Fruit fly (Drosophila melanogaster) whole organism, prepupa: ENCODE data around the gene ATbp.
A peak's percentile ranks its signal among the peaks of the same experiment; 100 is the strongest.

ENCODE experiments used
- Blimp-1 ChIP-seq: fragments of 200-800 bp; sonication (Bioruptor generic); optimal IDR thresholded peaks from 3 replicates; lab custom pipeline; 2017; ENCODE audit warnings: missing biosample characterization, missing genetic modification characterization, mild to moderate bottlenecking, moderate library complexity, missing genetic modification reagents
- CG10631 ChIP-seq: fragments of 200-800 bp; sonication (Bioruptor generic); optimal IDR thresholded peaks from 2 replicates; lab custom pipeline; 2016; ENCODE audit warnings: missing biosample characterization, missing genetic modification characterization
- CG10669 ChIP-seq: fragments of 200-800 bp; sonication (Bioruptor generic); optimal IDR thresholded peaks from 3 replicates; lab custom pipeline; 2018; ENCODE audit warnings: missing biosample characterization, mild to moderate bottlenecking, missing genetic modification characterization, moderate library complexity
- CG11294 ChIP-seq: fragments of 200-800 bp; sonication (Bioruptor generic); IDR thresholded peaks from 2 replicates; pipeline ENCODE4 v1.3.6; 2022; ENCODE audit warnings: missing biosample characterization, missing genetic modification characterization
- CG11762 ChIP-seq: fragments of 200-800 bp; sonication (Bioruptor generic); optimal IDR thresholded peaks from 3 replicates; lab custom pipeline; 2016; ENCODE audit warnings: missing biosample characterization, missing genetic modification characterization; ENCODE audit not compliant: insufficient read depth
- CG11902 ChIP-seq: fragments of 200-800 bp; sonication (Bioruptor generic); optimal IDR thresholded peaks from 3 replicates; lab custom pipeline; 2016; ENCODE audit warnings: missing biosample characterization, missing genetic modification characterization
- CG15336 ChIP-seq: fragments of 200-800 bp; sonication (Bioruptor generic); IDR thresholded peaks from 2 replicates; pipeline ENCODE4 v1.3.6; 2022; ENCODE audit warnings: missing biosample characterization, missing genetic modification characterization
- CG16779 ChIP-seq: fragments of 200-800 bp; sonication (Bioruptor generic); optimal IDR thresholded peaks from 3 replicates; lab custom pipeline; 2017; ENCODE audit warnings: missing biosample characterization, mild to moderate bottlenecking, missing genetic modification characterization
- CG31627 ChIP-seq: fragments of 200-800 bp; sonication (Bioruptor generic); optimal IDR thresholded peaks from 3 replicates; lab custom pipeline; 2016; ENCODE audit warnings: missing biosample characterization, missing genetic modification characterization
- CG32006 ChIP-seq: fragments of 200-800 bp; sonication (Bioruptor generic); optimal IDR thresholded peaks from 3 replicates; lab custom pipeline; 2017; ENCODE audit warnings: missing biosample characterization, mild to moderate bottlenecking, missing genetic modification characterization
- CG34406 ChIP-seq: fragments of 200-800 bp; sonication (Bioruptor generic); optimal IDR thresholded peaks from 3 replicates; lab custom pipeline; 2016; ENCODE audit warnings: missing biosample characterization, missing genetic modification characterization
- CG3919 ChIP-seq: fragments of 200-800 bp; sonication (Bioruptor generic); optimal IDR thresholded peaks from 3 replicates; lab custom pipeline; 2016; ENCODE audit warnings: missing biosample characterization, missing genetic modification characterization
- CG4318 ChIP-seq: fragments of 200-800 bp; sonication (Bioruptor generic); optimal IDR thresholded peaks from 3 replicates; lab custom pipeline; 2017; ENCODE audit warnings: missing biosample characterization, mild to moderate bottlenecking, missing genetic modification characterization
- CG6276 ChIP-seq: fragments of 200-800 bp; sonication (Bioruptor generic); optimal IDR thresholded peaks from 2 replicates; lab custom pipeline; 2017; ENCODE audit warnings: missing biosample characterization, mild to moderate bottlenecking, missing genetic modification characterization
- CG6792 ChIP-seq: fragments of 200-800 bp; sonication (Bioruptor generic); optimal IDR thresholded peaks from 3 replicates; lab custom pipeline; 2016; ENCODE audit warnings: missing biosample characterization, missing genetic modification characterization
- CG6808 ChIP-seq: fragments of 200-800 bp; sonication (Bioruptor generic); optimal IDR thresholded peaks from 3 replicates; lab custom pipeline; 2017; ENCODE audit warnings: missing biosample characterization, missing genetic modification characterization, mild to moderate bottlenecking, moderate library complexity, missing genetic modification reagents
- CG6854 ChIP-seq: fragments of 200-800 bp; sonication (Bioruptor generic); optimal IDR thresholded peaks from 2 replicates; lab custom pipeline; 2017; ENCODE audit warnings: missing biosample characterization, mild to moderate bottlenecking, missing genetic modification characterization
- CG8119 ChIP-seq: fragments of 200-800 bp; sonication (Bioruptor generic); IDR thresholded peaks from 3 replicates; pipeline ENCODE4 v1.3.6; 2022; ENCODE audit warnings: missing biosample characterization, missing genetic modification characterization
- CG8319 ChIP-seq: fragments of 200-800 bp; sonication (Bioruptor generic); optimal IDR thresholded peaks from 3 replicates; lab custom pipeline; 2016; ENCODE audit warnings: missing biosample characterization, missing genetic modification characterization
- CG8632 ChIP-seq: fragments of 200-800 bp; sonication (Bioruptor generic); optimal IDR thresholded peaks from 3 replicates; lab custom pipeline; 2016; ENCODE audit warnings: missing biosample characterization, missing genetic modification characterization
- CG9139 ChIP-seq: fragments of 200-800 bp; sonication (Bioruptor generic); optimal IDR thresholded peaks from 3 replicates; lab custom pipeline; 2017; ENCODE audit warnings: missing biosample characterization, mild to moderate bottlenecking, missing genetic modification characterization
- Eip75B ChIP-seq: fragments of 200-800 bp; sonication (Bioruptor generic); optimal IDR thresholded peaks from 3 replicates; lab custom pipeline; 2016; ENCODE audit warnings: missing biosample characterization, missing genetic modification characterization
- Eip78C ChIP-seq: fragments of 200-800 bp; sonication (Bioruptor generic); peaks from one replicate; lab custom pipeline; 2016; ENCODE audit warnings: missing biosample characterization, missing genetic modification characterization
- Ets21C ChIP-seq: fragments of 200-800 bp; sonication (Bioruptor generic); optimal IDR thresholded peaks from 3 replicates; lab custom pipeline; 2016; ENCODE audit warnings: missing biosample characterization, missing genetic modification characterization
- Gug ChIP-seq: fragments of 200-800 bp; sonication (Bioruptor generic); IDR thresholded peaks from 2 replicates; pipeline ENCODE4 v1.3.6; 2022; ENCODE audit warnings: missing biosample characterization, missing genetic modification characterization
- Hr38 ChIP-seq: sonication (Bioruptor generic); optimal IDR thresholded peaks from 2 replicates; lab custom pipeline; 2016; ENCODE audit warnings: missing biosample characterization, missing genetic modification characterization
- Hr39 ChIP-seq: fragments of 200-800 bp; sonication (Bioruptor generic); optimal IDR thresholded peaks from 2 replicates; lab custom pipeline; 2016; ENCODE audit warnings: missing biosample characterization, missing genetic modification characterization
- Hr4 ChIP-seq: fragments of 200-800 bp; sonication (Bioruptor generic); optimal IDR thresholded peaks from 3 replicates; lab custom pipeline; 2016; ENCODE audit warnings: missing biosample characterization, missing genetic modification characterization
- Lpt ChIP-seq: fragments of 200-800 bp; sonication (Bioruptor generic); optimal IDR thresholded peaks from 3 replicates; lab custom pipeline; 2016; ENCODE audit warnings: missing biosample characterization, missing genetic modification characterization
- Met ChIP-seq: fragments of 200-800 bp; sonication (Bioruptor generic); optimal IDR thresholded peaks from 3 replicates; lab custom pipeline; 2016; ENCODE audit warnings: missing biosample characterization, missing genetic modification characterization
- OdsH ChIP-seq: fragments of 200-800 bp; sonication (Bioruptor generic); optimal IDR thresholded peaks from 3 replicates; lab custom pipeline; 2016; ENCODE audit warnings: missing biosample characterization, missing genetic modification characterization
- Sox102F ChIP-seq: fragments of 200-800 bp; sonication (Bioruptor generic); optimal IDR thresholded peaks from 2 replicates; lab custom pipeline; 2016; ENCODE audit warnings: missing biosample characterization, mild to moderate bottlenecking, missing genetic modification characterization
- Sox14 ChIP-seq: fragments of 200-800 bp; sonication (Bioruptor generic); optimal IDR thresholded peaks from 3 replicates; lab custom pipeline; 2016; ENCODE audit warnings: missing biosample characterization, missing genetic modification characterization
- Sox15 ChIP-seq: fragments of 200-800 bp; sonication (Bioruptor generic); optimal IDR thresholded peaks from 3 replicates; lab custom pipeline; 2016; ENCODE audit warnings: missing biosample characterization, missing genetic modification characterization
- achi ChIP-seq: fragments of 200-800 bp; sonication (Bioruptor generic); optimal IDR thresholded peaks from 3 replicates; lab custom pipeline; 2016; ENCODE audit warnings: missing biosample characterization, missing genetic modification characterization
- acj6 ChIP-seq: fragments of 200-800 bp; sonication (Bioruptor generic); optimal IDR thresholded peaks from 3 replicates; lab custom pipeline; 2016; ENCODE audit warnings: missing biosample characterization, missing genetic modification characterization
- cyc ChIP-seq: fragments of 200-800 bp; sonication (Bioruptor generic); optimal IDR thresholded peaks from 3 replicates; lab custom pipeline; 2016; ENCODE audit warnings: missing biosample characterization, missing genetic modification characterization
- eg ChIP-seq: fragments of 200-800 bp; sonication (Bioruptor generic); IDR thresholded peaks from 3 replicates; pipeline ENCODE4 v1.3.6; 2022; ENCODE audit warnings: missing biosample characterization, missing genetic modification characterization
- fkh ChIP-seq: fragments of 200-800 bp; sonication (Bioruptor generic); optimal IDR thresholded peaks from 3 replicates; lab custom pipeline; 2017; ENCODE audit warnings: missing biosample characterization, mild to moderate bottlenecking, missing genetic modification characterization, moderate library complexity
- lz ChIP-seq: fragments of 200-800 bp; sonication (Bioruptor generic); optimal IDR thresholded peaks from 3 replicates; lab custom pipeline; 2016; ENCODE audit warnings: missing biosample characterization, missing genetic modification characterization
- pdm3 ChIP-seq: fragments of 200-800 bp; sonication (Bioruptor generic); optimal IDR thresholded peaks from 3 replicates; lab custom pipeline; 2016; ENCODE audit warnings: missing biosample characterization, missing genetic modification characterization
- salr ChIP-seq, 2 experiments: fragments of 200-800 bp; sonication (Bioruptor generic); optimal IDR thresholded peaks; 3 replicates each; lab custom pipeline; 2016 to 2018; ENCODE audit warnings: missing biosample characterization in 2 of 2, missing genetic modification characterization in 2 of 2, mild to moderate bottlenecking in 1 of 2
- spab ChIP-seq: fragments of 200-800 bp; sonication (Bioruptor generic); optimal IDR thresholded peaks from 2 replicates; lab custom pipeline; 2017; ENCODE audit warnings: missing biosample characterization, mild to moderate bottlenecking, missing genetic modification characterization, missing genetic modification reagents
- ss ChIP-seq, 2 experiments: fragments of 200-800 bp; sonication (Bioruptor generic); optimal IDR thresholded peaks; 2 replicates in 1 of 2; 3 replicates in 1 of 2; lab custom pipeline; 2017 to 2018; ENCODE audit warnings: mild to moderate bottlenecking in 2 of 2, missing biosample characterization in 2 of 2, missing genetic modification characterization in 2 of 2, moderate library complexity in 1 of 2
- svp ChIP-seq: fragments of 200-800 bp; sonication (Bioruptor generic); peaks from one replicate; lab custom pipeline; 2016; ENCODE audit warnings: missing biosample characterization, missing genetic modification characterization
- topi ChIP-seq: fragments of 200-800 bp; sonication (Bioruptor generic); optimal IDR thresholded peaks from 3 replicates; lab custom pipeline; 2016; ENCODE audit warnings: missing biosample characterization, missing genetic modification characterization
- vri ChIP-seq: fragments of 200-800 bp; sonication (Bioruptor generic); optimal IDR thresholded peaks from 3 replicates; lab custom pipeline; 2016; ENCODE audit warnings: missing biosample characterization, mild to moderate bottlenecking, missing genetic modification characterization

Gene ATbp

dm6 chrX:23067521-23068459 is 38.0 kb upstream of the ATbp start, which contains the start of gene CG17167:
Gene CG17167 (plus strand): TSS chrX:23068301.
- TF ChIP-seq CG9139 (no peak), svp (GFP tag; lab: Kevin White, UChicago) (peak; percentile 53), CG3919 (GFP tag; lab: Kevin White, UChicago) (no peak)

DNA sequence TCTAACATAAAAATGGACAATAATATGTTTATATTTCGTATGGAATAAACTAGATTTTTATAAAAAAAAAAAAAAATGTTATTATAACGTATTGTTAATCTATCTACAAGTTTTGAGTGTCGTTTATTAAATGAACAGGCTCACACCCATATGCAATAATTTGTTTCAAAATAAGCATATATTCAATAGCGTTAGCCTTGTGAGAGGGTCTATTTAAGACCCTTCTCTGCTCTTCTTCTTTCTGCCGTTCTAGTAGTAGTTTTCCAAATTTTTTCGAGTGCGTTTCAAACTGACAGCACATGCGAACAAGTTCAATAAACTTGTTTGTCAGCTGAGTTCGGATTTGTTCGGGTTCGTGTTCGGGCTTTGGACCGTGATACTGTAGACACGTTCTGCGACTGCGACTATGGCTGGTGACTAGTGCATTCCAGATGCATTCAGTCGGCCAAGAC is 34.5 kb upstream of the ATbp start:
- TF ChIP-seq cyc, result peak; percentile 48
- TF ChIP-seq Sox102F (GFP tag; lab: Kevin White, UChicago), result peak; percentile 25
- TF ChIP-seq topi, result peak; percentile 48
- peak; percentile 27 for TF ChIP-seq CG31627
- peak; percentile 42 for TF ChIP-seq CG34406
- peak; percentile 54 for TF ChIP-seq OdsH (GFP tag; lab: Kevin White, UChicago)
- peak; percentile 46; the same call in 1 of the 3 replicates for TF ChIP-seq CG8119 (GFP tag; lab: Robert Waterston, UW)
- TF ChIP-seq CG6276 (GFP tag; lab: Kevin White, UChicago), result peak; percentile 35
- TF ChIP-seq CG11294, result no peak
- no peak for TF ChIP-seq Blimp-1 (GFP tag; lab: Kevin White, UChicago)
- TF ChIP-seq ss (GFP tag; optimal IDR thresholded peaks at IDR 0.05; lab: Kevin White, UChicago), result peak in 1 of 2 experiments; percentile 12
- no peak for TF ChIP-seq eg (GFP tag; lab: Robert Waterston, UW)
- TF ChIP-seq spab (GFP tag; lab: Kevin White, UChicago), result peak; percentile 9
- TF ChIP-seq CG6808 (GFP tag; lab: Kevin White, UChicago), result peak; percentile 11
- TF ChIP-seq Ets21C (GFP tag; lab: Kevin White, UChicago), result no peak
- TF ChIP-seq Eip78C (GFP tag; lab: Kevin White, UChicago), result peak; percentile 92
- TF ChIP-seq fkh (GFP tag; lab: Kevin White, UChicago), result no peak
- TF ChIP-seq Hr4, result peak; percentile 60
- TF ChIP-seq CG16779 (tag; lab: Kevin White, UChicago), result no peak
- peak in 1 of 2 experiments; percentile 76 for TF ChIP-seq salr (GFP tag; optimal IDR thresholded peaks at IDR 0.05; lab: Kevin White, UChicago)
- TF ChIP-seq Sox14, result peak; percentile 14
- peak; percentile 6 for TF ChIP-seq CG11762 (GFP tag; lab: Kevin White, UChicago)
- TF ChIP-seq pdm3 (GFP tag; lab: Kevin White, UChicago), result peak; percentile 57
- no peak for TF ChIP-seq CG9139
- no peak for TF ChIP-seq CG6854 (GFP tag; lab: Kevin White, UChicago)
- TF ChIP-seq Hr39 (GFP tag; lab: Kevin White, UChicago), result peak; percentile 31
- peak; percentile 10 for TF ChIP-seq CG6792
- peak; percentile 59 for TF ChIP-seq svp (GFP tag; lab: Kevin White, UChicago)
- TF ChIP-seq CG4318 (GFP tag; lab: Kevin White, UChicago), result peak; percentile 72
- TF ChIP-seq achi (GFP tag; lab: Kevin White, UChicago), result peak; percentile 60
- TF ChIP-seq Sox15 (GFP tag; lab: Kevin White, UChicago), result peak; percentile 20
- peak; percentile 66 for TF ChIP-seq CG3919 (GFP tag; lab: Kevin White, UChicago)
- no peak for TF ChIP-seq vri (GFP tag; lab: Kevin White, UChicago)
- TF ChIP-seq lz, result peak; percentile 29
- TF ChIP-seq acj6 (GFP tag; lab: Kevin White, UChicago), result peak; percentile 49
- peak; percentile 43 for TF ChIP-seq Lpt
- TF ChIP-seq CG10631 (GFP tag; lab: Kevin White, UChicago), result peak; percentile 64
- no peak for TF ChIP-seq Hr38 (GFP tag; lab: Kevin White, UChicago)
- TF ChIP-seq CG32006, result peak; percentile 81
- TF ChIP-seq Gug (GFP tag; lab: Robert Waterston, UW), result no peak
- TF ChIP-seq Met (GFP tag; lab: Kevin White, UChicago), result peak; percentile 54
- TF ChIP-seq CG15336 (GFP tag; lab: Robert Waterston, UW), result peak; percentile 52; the same call in 1 of the 2 replicates
- peak; percentile 14 for TF ChIP-seq CG8319 (GFP tag; lab: Kevin White, UChicago)
- peak; percentile 15 for TF ChIP-seq CG10669
- TF ChIP-seq Eip75B, result peak; percentile 11
- peak; percentile 28 for TF ChIP-seq CG11902 (GFP tag; lab: Kevin White, UChicago)
- peak; percentile 49 for TF ChIP-seq CG8632 (GFP tag; lab: Kevin White, UChicago)
